Worm (Caenorhabditis elegans) whole organism, L4/young adult: ENCODE data around the gene srt-19.
"Not testable (repeated sequence)": the region's sequence is repeated elsewhere in the genome, so short reads cannot be mapped to it uniquely, and the experiment has no call there.

ENCODE experiments used
- W03F9.2 ChIP-seq: fragments of 150-350 bp; optimal IDR thresholded peaks from 2 replicates; lab custom pipeline; 2014; ENCODE audit warnings: missing biosample characterization, missing genetic modification characterization
- dao-5 ChIP-seq: sonication (generic microtip); optimal IDR thresholded peaks from 2 replicates; lab custom pipeline; 2016; ENCODE audit warnings: missing genotype, missing genetic modification characterization, moderate library complexity, missing compliant biosample characterization
- him-1 ChIP-seq: sonication (generic microtip); optimal IDR thresholded peaks from 2 replicates; lab custom pipeline; 2016; ENCODE audit warnings: missing genotype, missing genetic modification reagents, missing genetic modification characterization, missing compliant biosample characterization

The srt-19 gene

ce11 chrV:4330820-4331219 lies 46.0 kb downstream of the srt-19 start:
- TF ChIP-seq dao-5 (tag; lab: Kevin White, UChicago) (no peak), W03F9.2 (tag; lab: Kevin White, UChicago) (no peak), him-1 (tag; lab: Kevin White, UChicago) (no peak)

ce11 chrV:4332450-4332849 lies 47.6 kb downstream of the srt-19 start, which contains the start of gene oac-12:
Gene oac-12, minus strand, starts transcription at chrV:4332550.
- no peak for TF ChIP-seq dao-5 (tag; lab: Kevin White, UChicago)
- TF ChIP-seq W03F9.2 (tag; lab: Kevin White, UChicago), result no peak
- no peak for TF ChIP-seq him-1 (tag; lab: Kevin White, UChicago)

- not testable (repeated sequence) for TF ChIP-seq dao-5, him-1, W03F9.2 (tag; lab: Kevin White, UChicago)
These were observed 51.6 kb downstream of the srt-19 start, which contains the start of gene irld-1 for ce11 chrV:4336462-4336861. Gene irld-1, plus strand, starts transcription at chrV:4336762.
